Fruit fly (Drosophila melanogaster) whole organism: Measurements from ENCODE around the gene mRpL14.

ENCODE experiments used
- CG8478 ChIP-seq: fragments of >200 bp; optimal IDR thresholded peaks from 2 replicates; lab custom pipeline; 2018; ENCODE audit warnings: inconsistent platforms
- Dll ChIP-seq: fragments of >200 bp; optimal IDR thresholded peaks from 2 replicates; lab custom pipeline; 2017
- EcR ChIP-seq, 2 experiments: fragments of >200 bp; optimal IDR thresholded peaks; 2 replicates each; lab custom pipeline; 2017; ENCODE audit warnings: missing biosample characterization in 2 of 2, missing genetic modification characterization in 2 of 2, missing genetic modification reagents in 2 of 2
- pan ChIP-seq: fragments of >200 bp; optimal IDR thresholded peaks from 2 replicates; lab custom pipeline; 2017
- psq ChIP-seq: fragments of >200 bp; optimal IDR thresholded peaks from 2 replicates; lab custom pipeline; 2017
- usp ChIP-seq: fragments of >200 bp; optimal IDR thresholded peaks from 2 replicates; lab custom pipeline; 2017; ENCODE audit warnings: missing biosample characterization, missing genetic modification characterization, mixed read lengths

The mRpL14 gene

dm6 chrX:2344370-2344769, at the start of gene mRpL14:
Gene mRpL14 (minus strand): TSS chrX:2344649.
- TF ChIP-seq EcR (GFP tag; optimal IDR thresholded peaks at IDR 0.05; lab: Kevin White, UChicago) (no peak), psq (no peak)

- no peak for TF ChIP-seq pan (lab: Kevin White, UChicago)
- TF ChIP-seq CG8478: no peak
These were observed 43.3 kb upstream of the mRpL14 start, which contains the start of gene PsGEF for dm6 chrX:2387579-2388362. Gene PsGEF (minus strand): TSS chrX:2387664.

- no peak for TF ChIP-seq psq
- TF ChIP-seq usp (GFP tag; lab: Kevin White, UChicago): no peak
- TF ChIP-seq Dll (lab: Kevin White, UChicago): no peak
- no peak for TF ChIP-seq CG8478
- no peak for TF ChIP-seq EcR (GFP tag; optimal IDR thresholded peaks at IDR 0.05; lab: Kevin White, UChicago)
- no peak for TF ChIP-seq pan (lab: Kevin White, UChicago)
These were observed 38.8 kb upstream of the mRpL14 start for dm6 chrX:2383121-2383848.

- no peak for TF ChIP-seq pan (lab: Kevin White, UChicago)
- TF ChIP-seq Dll (lab: Kevin White, UChicago): peak; percentile 32
These were observed 21.7 kb upstream of the mRpL14 start, which contains the start of gene CG2841 for dm6 chrX:2366171-2366570. Gene CG2841 (minus strand): TSS chrX:2366356.

- no peak for TF ChIP-seq usp (GFP tag; lab: Kevin White, UChicago)
- no peak for TF ChIP-seq Dll (lab: Kevin White, UChicago)
- no peak for TF ChIP-seq pan (lab: Kevin White, UChicago)
- no peak for TF ChIP-seq EcR (GFP tag; optimal IDR thresholded peaks at IDR 0.05; lab: Kevin White, UChicago)
- TF ChIP-seq psq: no peak
- no peak for TF ChIP-seq CG8478
These were observed 21.0 kb upstream of the mRpL14 start for dm6 chrX:2365405-2365804.

dm6 chrX:2363733-2364132, 19.3 kb upstream of the mRpL14 start:
- no peak for TF ChIP-seq CG8478

dm6 chrX:2362414-2362813, 18.0 kb upstream of the mRpL14 start:
- TF ChIP-seq EcR (GFP tag; optimal IDR thresholded peaks at IDR 0.05; lab: Kevin White, UChicago) (no peak), Dll (lab: Kevin White, UChicago) (no peak), CG8478 (no peak), psq (no peak), pan (lab: Kevin White, UChicago) (no peak), usp (GFP tag; lab: Kevin White, UChicago) (no peak)

dm6 chrX:2360992-2361391, 16.5 kb upstream of the mRpL14 start:
- TF ChIP-seq pan (lab: Kevin White, UChicago): no peak
- TF ChIP-seq Dll (lab: Kevin White, UChicago): no peak
- TF ChIP-seq CG8478: no peak
- TF ChIP-seq EcR (GFP tag; optimal IDR thresholded peaks at IDR 0.05; lab: Kevin White, UChicago): no peak
- no peak for TF ChIP-seq usp (GFP tag; lab: Kevin White, UChicago)
- TF ChIP-seq psq: no peak

- no peak for TF ChIP-seq pan (lab: Kevin White, UChicago)
- no peak for TF ChIP-seq Dll (lab: Kevin White, UChicago)
- no peak for TF ChIP-seq psq
- no peak for TF ChIP-seq EcR (GFP tag; optimal IDR thresholded peaks at IDR 0.05; lab: Kevin White, UChicago)
- no peak for TF ChIP-seq CG8478
- TF ChIP-seq usp (GFP tag; lab: Kevin White, UChicago): no peak
These were observed 15.4 kb upstream of the mRpL14 start for dm6 chrX:2359845-2360244.

dm6 chrX:2358195-2358594, 13.7 kb upstream of the mRpL14 start:
- TF ChIP-seq usp (GFP tag; lab: Kevin White, UChicago) (no peak), EcR (GFP tag; optimal IDR thresholded peaks at IDR 0.05; lab: Kevin White, UChicago) (no peak), Dll (lab: Kevin White, UChicago) (no peak), pan (lab: Kevin White, UChicago) (no peak), psq (no peak), CG8478 (no peak)

- TF ChIP-seq Dll (lab: Kevin White, UChicago) (no peak), usp (GFP tag; lab: Kevin White, UChicago) (no peak), EcR (GFP tag; optimal IDR thresholded peaks at IDR 0.05; lab: Kevin White, UChicago) (no peak), pan (lab: Kevin White, UChicago) (no peak), psq (no peak), CG8478 (no peak)
These were observed 12.0 kb upstream of the mRpL14 start for dm6 chrX:2356441-2356840.

dm6 chrX:2355531-2355986, 11.1 kb upstream of the mRpL14 start:
- no peak for TF ChIP-seq usp (GFP tag; lab: Kevin White, UChicago)

dm6 chrX:2354169-2354568, 9.7 kb upstream of the mRpL14 start:
- TF ChIP-seq pan (lab: Kevin White, UChicago) (no peak), usp (GFP tag; lab: Kevin White, UChicago) (no peak), psq (no peak), Dll (lab: Kevin White, UChicago) (no peak), CG8478 (no peak), EcR (GFP tag; optimal IDR thresholded peaks at IDR 0.05; lab: Kevin White, UChicago) (no peak)
